Worm (Caenorhabditis elegans) whole organism, mixed stage, embryonic: Measurements from ENCODE around the gene F26G1.3.

Experiments
- ces-1 ChIP-seq: fragments of 150-350 bp; optimal IDR thresholded peaks from 2 replicates; lab custom pipeline; 2014; ENCODE audit warnings: missing biosample characterization, missing genetic modification reagents, missing genetic modification characterization
- elt-3 ChIP-seq: fragments of 150-350 bp; optimal IDR thresholded peaks from 2 replicates; lab custom pipeline; 2014; ENCODE audit warnings: missing biosample characterization, missing genetic modification characterization
- ham-2 ChIP-seq: fragments of 200-800 bp; sonication (Bioruptor generic); optimal IDR thresholded peaks from 2 replicates; lab custom pipeline; 2018; ENCODE audit warnings: mild to moderate bottlenecking, missing genetic modification characterization, missing compliant biosample characterization
- lin-13 ChIP-seq: fragments of 150-350 bp; optimal IDR thresholded peaks from 2 replicates; lab custom pipeline; 2014; ENCODE audit warnings: missing biosample characterization, missing genetic modification characterization
- lin-32 ChIP-seq: fragments of 200-800 bp; sonication (Bioruptor generic); optimal IDR thresholded peaks from 2 replicates; lab custom pipeline; 2018; ENCODE audit warnings: mild to moderate bottlenecking, missing genetic modification characterization, missing compliant biosample characterization
- lsy-2 ChIP-seq: fragments of 150-350 bp; optimal IDR thresholded peaks from 2 replicates; lab custom pipeline; 2014; ENCODE audit warnings: missing biosample characterization, missing genetic modification characterization
- nhr-12 ChIP-seq: fragments of 150-350 bp; optimal IDR thresholded peaks from 2 replicates; lab custom pipeline; 2014; ENCODE audit warnings: missing biosample characterization, missing genetic modification characterization
- nhr-237 ChIP-seq: fragments of 150-350 bp; optimal IDR thresholded peaks from 2 replicates; lab custom pipeline; 2014; ENCODE audit warnings: missing biosample characterization, missing genetic modification characterization
- nhr-28 ChIP-seq: fragments of 150-350 bp; optimal IDR thresholded peaks from 2 replicates; lab custom pipeline; 2014; ENCODE audit warnings: missing biosample characterization, missing genetic modification characterization
- pha-4 ChIP-seq: fragments of 150-350 bp; optimal IDR thresholded peaks from 2 replicates; lab custom pipeline; 2018; ENCODE audit warnings: missing biosample characterization, missing genetic modification reagents, missing genetic modification characterization
- snpc-4 ChIP-seq: fragments of 150-350 bp; optimal IDR thresholded peaks from 2 replicates; lab custom pipeline; 2014; ENCODE audit warnings: missing biosample characterization, missing genetic modification characterization
- tbx-8 ChIP-seq: fragments of 200-800 bp; sonication (Bioruptor generic); optimal IDR thresholded peaks from 2 replicates; lab custom pipeline; 2018; ENCODE audit warnings: mild to moderate bottlenecking, missing genetic modification characterization, moderate library complexity, missing compliant biosample characterization
- unc-39 ChIP-seq: fragments of 150-350 bp; optimal IDR thresholded peaks from 2 replicates; lab custom pipeline; 2014; ENCODE audit warnings: missing biosample characterization, missing genetic modification characterization

ce11 chrII:4773891-4774432 lies 15.4 kb downstream of the F26G1.3 start, which contains the start of the genes F26G1.9 and F26G1.10:
- TF ChIP-seq tbx-8 (GFP tag; lab: Kevin White, UChicago): no peak
- TF ChIP-seq unc-39 (tag; lab: Kevin White, UChicago): no peak
- no peak for TF ChIP-seq ces-1 (GFP tag; lab: Kevin White, UChicago)
- TF ChIP-seq lin-13: no peak
- no peak for TF ChIP-seq nhr-28 (tag; lab: Kevin White, UChicago)
- no peak for TF ChIP-seq snpc-4 (tag; lab: Kevin White, UChicago)
- TF ChIP-seq nhr-12: no peak
- TF ChIP-seq nhr-237 (tag; lab: Kevin White, UChicago): no peak
- TF ChIP-seq lin-32 (GFP tag; lab: Kevin White, UChicago): no peak
- no peak for TF ChIP-seq ham-2 (GFP tag; lab: Kevin White, UChicago)
- TF ChIP-seq pha-4 (tag; lab: Kevin White, UChicago): no peak
- TF ChIP-seq elt-3 (tag; lab: Kevin White, UChicago): no peak
- TF ChIP-seq lsy-2 (tag; lab: Kevin White, UChicago): no peak
